Worm (Caenorhabditis elegans) whole organism, L4 larva: ENCODE results near the gene srh-177.

ENCODE experiments used
- F44E2.7 ChIP-seq: fragments of 200-800 bp; sonication (Bioruptor generic); IDR thresholded peaks from 2 replicates; pipeline ENCODE4 v2.1.2; 2022; ENCODE audit warnings: missing genetic modification characterization, missing compliant biosample characterization
- T20F7.1 ChIP-seq: fragments of 200-800 bp; sonication (Bioruptor generic); optimal IDR thresholded peaks from 2 replicates; lab custom pipeline; 2018; ENCODE audit warnings: mild to moderate bottlenecking, missing genetic modification characterization, missing compliant biosample characterization
- aly-2 ChIP-seq: sonication (generic microtip); optimal IDR thresholded peaks from 2 replicates; lab custom pipeline; 2018; ENCODE audit warnings: missing biosample characterization, missing genetic modification characterization
- attf-4 ChIP-seq: sonication (generic microtip); optimal IDR thresholded peaks from 3 replicates; lab custom pipeline; 2017; ENCODE audit warnings: missing biosample characterization, missing genetic modification characterization
- dpl-1 ChIP-seq: fragments of 150-350 bp; optimal IDR thresholded peaks from 2 replicates; lab custom pipeline; 2014; ENCODE audit warnings: missing biosample characterization, missing genetic modification reagents, missing genetic modification characterization
- fkh-10 ChIP-seq: fragments of 150-350 bp; optimal IDR thresholded peaks from 2 replicates; lab custom pipeline; 2014; ENCODE audit warnings: missing biosample characterization, missing genetic modification reagents, missing genetic modification characterization
- fos-1 ChIP-seq: fragments of 150-350 bp; optimal IDR thresholded peaks from 2 replicates; lab custom pipeline; 2014; ENCODE audit warnings: missing biosample characterization, missing genetic modification characterization
- gei-8 ChIP-seq: fragments of 200-800 bp; sonication (Bioruptor generic); optimal IDR thresholded peaks from 2 replicates; lab custom pipeline; 2018; ENCODE audit warnings: mild to moderate bottlenecking, missing genetic modification characterization, missing compliant biosample characterization
- lim-7 ChIP-seq: fragments of 200-800 bp; sonication (Bioruptor generic); IDR thresholded peaks from 2 replicates; pipeline ENCODE4 v1.3.6; 2022; ENCODE audit warnings: missing genetic modification characterization, missing compliant biosample characterization
- lin-13 ChIP-seq: fragments of 150-350 bp; optimal IDR thresholded peaks from 2 replicates; lab custom pipeline; 2014; ENCODE audit warnings: missing biosample characterization, missing genetic modification reagents, missing genetic modification characterization
- mep-1 ChIP-seq: fragments of 150-350 bp; sonication (generic microtip); optimal IDR thresholded peaks from 3 replicates; lab custom pipeline; 2014; ENCODE audit warnings: missing biosample characterization, missing genetic modification characterization
- nhr-76 ChIP-seq: fragments of 150-350 bp; optimal IDR thresholded peaks from 2 replicates; lab custom pipeline; 2014; ENCODE audit warnings: missing biosample characterization, missing genetic modification characterization

ce11 chrV:20393773-20394172 is 24.7 kb upstream of the srh-177 start, which contains the start of gene cnc-7:
- TF ChIP-seq T20F7.1 (no peak), fkh-10 (GFP tag; lab: Kevin White, UChicago) (no peak), lin-13 (GFP tag; lab: Kevin White, UChicago) (no peak), aly-2 (tag; lab: Kevin White, UChicago) (no peak), dpl-1 (GFP tag; lab: Kevin White, UChicago) (no peak), lim-7 (GFP tag; lab: Robert Waterston, UW) (no peak), gei-8 (GFP tag; lab: Kevin White, UChicago) (no peak), attf-4 (tag; lab: Kevin White, UChicago) (no peak), nhr-76 (tag; lab: Kevin White, UChicago) (no peak), F44E2.7 (no peak), mep-1 (tag; lab: Kevin White, UChicago) (no peak), fos-1 (tag; lab: Kevin White, UChicago) (no peak)
